Worm (Caenorhabditis elegans): Measurements from ENCODE around the gene saeg-1.

Gene saeg-1

ce11 chrV:10867586-10867985 lies 2.1 kb upstream of the saeg-1 start (continued):
- no peak for TF ChIP-seq hlh-4 (tag; optimal IDR thresholded peaks at IDR 0.05)
- TF ChIP-seq jun-1 (tag; optimal IDR thresholded peaks at IDR 0.05), result no peak
- no peak for TF ChIP-seq unc-62 (GFP tag; optimal IDR thresholded peaks at IDR 0.05)
- TF ChIP-seq lir-3 (tag; optimal IDR thresholded peaks at IDR 0.05; ENCODE audit: poor library complexity), result no peak
- TF ChIP-seq Y116A8C.19 (tag; optimal IDR thresholded peaks at IDR 0.05; ENCODE audit: borderline replicate concordance), result no peak
- TF ChIP-seq pag-3 (tag; optimal IDR thresholded peaks at IDR 0.05; ENCODE audit: borderline replicate concordance, insufficient read depth), result no peak
- TF ChIP-seq fos-1 (tag; optimal IDR thresholded peaks at IDR 0.05), result no peak
- no peak for TF ChIP-seq ceh-63 (GFP tag; optimal IDR thresholded peaks at IDR 0.05)

ce11 chrV:10866340-10866739 lies 841 bp upstream of the saeg-1 start:
- TF ChIP-seq ceh-88 (GFP tag; IDR thresholded peaks at IDR 0.05) (0 out of 2 replicates have a peak, but pooled peaks have one; percentile 11), ets-5 (GFP tag; IDR thresholded peaks at IDR 0.05) (peak; percentile 94; the same call in 1 of the 2 replicates)

ce11 chrV:10862457-10863097 lies 2.9 kb downstream of the saeg-1 start:
- TF ChIP-seq C04F5.9 (tag; optimal IDR thresholded peaks at IDR 0.05) (no peak), nhr-47 (tag; optimal IDR thresholded peaks at IDR 0.05) (peak; percentile 76), ces-1 (GFP tag; optimal IDR thresholded peaks at IDR 0.05) (no peak), nhr-237 (tag; optimal IDR thresholded peaks at IDR 0.05) (no peak), zip-4 (GFP tag; optimal IDR thresholded peaks at IDR 0.05) (no peak), nhr-28 (tag; optimal IDR thresholded peaks at IDR 0.05) (no peak), hpl-2 (GFP tag; optimal IDR thresholded peaks at IDR 0.05) (no peak), lin-14 (GFP tag; optimal IDR thresholded peaks at IDR 0.05) (peak; percentile 40), unc-86 (tag; optimal IDR thresholded peaks at IDR 0.05) (no peak), ama-1 (optimal IDR thresholded peaks at IDR 0.05) (no peak), nhr-77 (tag; optimal IDR thresholded peaks at IDR 0.05) (no peak), efl-1 (optimal IDR thresholded peaks at IDR 0.05) (no peak), efl-1 (GFP tag; optimal IDR thresholded peaks at IDR 0.05 in 1 of 2) (no peak), lin-15B (tag; optimal IDR thresholded peaks at IDR 0.05) (no peak), lsy-2 (tag; optimal IDR thresholded peaks at IDR 0.05) (no peak), pax-3 (tag; optimal IDR thresholded peaks at IDR 0.05) (peak; percentile 75), lin-39 (tag; optimal IDR thresholded peaks at IDR 0.05) (no peak), unc-30 (tag; optimal IDR thresholded peaks at IDR 0.05) (no peak), mab-9 (GFP tag; IDR thresholded peaks at IDR 0.05) (no peak), tbx-2 (tag; optimal IDR thresholded peaks at IDR 0.05) (no peak), unc-130 (tag; optimal IDR thresholded peaks at IDR 0.05) (no peak), ceh-90 (tag; optimal IDR thresholded peaks at IDR 0.05) (no peak), rnt-1 (tag; optimal IDR thresholded peaks at IDR 0.05) (no peak), hlh-17 (GFP tag; optimal IDR thresholded peaks at IDR 0.05; ENCODE audit: borderline replicate concordance) (no peak), ceh-8 (GFP tag; optimal IDR thresholded peaks at IDR 0.05) (no peak), egl-13 (tag; optimal IDR thresholded peaks at IDR 0.05) (peak; percentile 70), swsn-7 (tag; optimal IDR thresholded peaks at IDR 0.05) (no peak), aly-2 (tag; optimal IDR thresholded peaks at IDR 0.05) (no peak), fkh-4 (tag; optimal IDR thresholded peaks at IDR 0.05; ENCODE audit: borderline replicate concordance) (no peak), grh-1 (GFP tag; IDR thresholded peaks at IDR 0.05) (no peak), snpc-4 (tag; optimal IDR thresholded peaks at IDR 0.05) (no peak), pqm-1 (tag; optimal IDR thresholded peaks at IDR 0.05) (no peak), ets-5 (GFP tag; IDR thresholded peaks at IDR 0.05) (no peak), mep-1 (tag; optimal IDR thresholded peaks at IDR 0.05) (no peak), zag-1 (tag; optimal IDR thresholded peaks at IDR 0.05) (no peak), fkh-10 (GFP tag; optimal IDR thresholded peaks at IDR 0.05) (no peak), nhr-11 (tag; optimal IDR thresholded peaks at IDR 0.05) (peak; percentile 9), lin-35 (GFP tag; optimal IDR thresholded peaks at IDR 0.05) (no peak), sox-4 (tag; optimal IDR thresholded peaks at IDR 0.05) (peak; percentile 27), ceh-88 (GFP tag; IDR thresholded peaks at IDR 0.05) (no peak), elt-2 (tag; optimal IDR thresholded peaks at IDR 0.05) (no peak), sptf-1 (tag; optimal IDR thresholded peaks at IDR 0.05) (no peak)
